Fruit fly (Drosophila melanogaster): ENCODE measurements around the gene edin.

dm6 chr3L:17530471-17531149 lies 35.9 kb downstream of the edin start:
- TF ChIP-seq Hr39 (GFP tag; optimal IDR thresholded peaks at IDR 0.05) (no peak), OdsH (GFP tag; optimal IDR thresholded peaks at IDR 0.05) (no peak), Sox102F (GFP tag; optimal IDR thresholded peaks at IDR 0.05) (no peak), ss (GFP tag; optimal IDR thresholded peaks at IDR 0.05) (no peak)
